Fruit fly (Drosophila melanogaster): ENCODE results near the gene bcn92.

bcn92 gene

DNA sequence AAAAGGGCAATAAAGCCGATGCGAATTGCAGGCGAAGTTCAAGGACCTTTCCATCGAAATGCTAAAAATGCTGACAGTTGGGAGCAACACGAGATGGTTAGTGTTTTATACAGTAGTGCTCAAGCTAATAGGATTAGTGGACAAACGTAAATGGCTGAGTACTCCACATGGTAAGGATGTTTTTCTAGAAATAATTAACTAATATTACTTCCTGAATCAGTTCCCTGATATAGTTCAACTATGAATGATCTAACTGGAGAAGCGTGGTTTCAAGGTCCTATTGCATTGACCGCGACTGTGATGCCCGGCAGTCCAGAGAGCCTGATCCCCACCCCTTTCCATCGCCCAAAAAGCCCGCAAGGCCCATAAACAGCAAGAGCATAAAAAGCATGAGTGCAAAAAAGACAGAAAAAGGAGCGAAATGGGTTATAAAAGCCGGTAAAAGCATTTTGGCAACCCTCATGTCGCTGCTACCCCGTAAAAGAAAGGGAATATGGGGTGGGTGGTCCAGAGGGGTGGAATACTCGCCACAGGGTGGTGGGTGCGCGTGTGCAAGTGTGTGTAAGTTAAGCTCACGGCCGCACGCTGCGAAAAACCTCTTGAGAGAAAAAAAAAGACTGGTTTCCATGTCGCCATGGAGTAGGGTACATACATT is 15.1 kb downstream of the bcn92 start (continued):
- TF ChIP-seq spab (GFP tag; optimal IDR thresholded peaks at IDR 0.05) = peak; percentile 79
- peak; percentile 84 for TF ChIP-seq CG1621 (tag; optimal IDR thresholded peaks at IDR 0.05)
- peak; percentile 92 for TF ChIP-seq Smox (GFP tag; optimal IDR thresholded peaks at IDR 0.05)
- peak; percentile 91 for TF ChIP-seq lz (GFP tag; optimal IDR thresholded peaks at IDR 0.05)
- TF ChIP-seq CG6808 (GFP tag; optimal IDR thresholded peaks at IDR 0.05) = peak; percentile 73
- TF ChIP-seq CG11902 (GFP tag; optimal IDR thresholded peaks at IDR 0.05) = peak; percentile 84
- peak; percentile 38 for TF ChIP-seq CG16779 (tag; optimal IDR thresholded peaks at IDR 0.05)
- peak; percentile 86 for TF ChIP-seq CG6792 (GFP tag; optimal IDR thresholded peaks at IDR 0.05)
- peak; percentile 82 for TF ChIP-seq Eip75B (GFP tag; optimal IDR thresholded peaks at IDR 0.05)
- peak; percentile 86 for TF ChIP-seq OdsH (GFP tag; optimal IDR thresholded peaks at IDR 0.05)
- TF ChIP-seq fd59A (GFP tag; optimal IDR thresholded peaks at IDR 0.05) = peak; percentile 76
- TF ChIP-seq CG34406 (GFP tag; optimal IDR thresholded peaks at IDR 0.05) = peak; percentile 82
- TF ChIP-seq pdm3 (GFP tag; optimal IDR thresholded peaks at IDR 0.05) = peak; percentile 88
- TF ChIP-seq Sox14 (GFP tag; optimal IDR thresholded peaks at IDR 0.05) = peak; percentile 88
- peak; percentile 57 to 69 for TF ChIP-seq ss (GFP tag; optimal IDR thresholded peaks at IDR 0.05)
- peak; percentile 92 for TF ChIP-seq CG31627 (GFP tag; optimal IDR thresholded peaks at IDR 0.05)
- no peak for TF ChIP-seq CG11294 (GFP tag; IDR thresholded peaks at IDR 0.05)
- peak; percentile 78 for TF ChIP-seq CG3032 (tag; optimal IDR thresholded peaks at IDR 0.05)

dm6 chrX:2125527-2126088 is 23.8 kb downstream of the bcn92 start:
- TF ChIP-seq CG6854 (GFP tag; optimal IDR thresholded peaks at IDR 0.05) (no peak), CG6163 (GFP tag; IDR thresholded peaks at IDR 0.05) (peak; percentile 15; the same call in 1 of the 3 replicates), ss (GFP tag; optimal IDR thresholded peaks at IDR 0.05) (peak in 1 of 2 experiments; percentile 2), Eip78C (GFP tag) (peak; percentile 30), esn (GFP tag; optimal IDR thresholded peaks at IDR 0.05) (no peak), dsx (GFP tag; optimal IDR thresholded peaks at IDR 0.05; ENCODE audit: poor library complexity, severe bottlenecking) (peak; percentile 92), eg (GFP tag; IDR thresholded peaks at IDR 0.05) (peak; percentile 50; the same call in 1 of the 3 replicates), CG8119 (GFP tag; IDR thresholded peaks at IDR 0.05) (0 out of 3 replicates have a peak, but pooled peaks have one; percentile 13)

DNA sequence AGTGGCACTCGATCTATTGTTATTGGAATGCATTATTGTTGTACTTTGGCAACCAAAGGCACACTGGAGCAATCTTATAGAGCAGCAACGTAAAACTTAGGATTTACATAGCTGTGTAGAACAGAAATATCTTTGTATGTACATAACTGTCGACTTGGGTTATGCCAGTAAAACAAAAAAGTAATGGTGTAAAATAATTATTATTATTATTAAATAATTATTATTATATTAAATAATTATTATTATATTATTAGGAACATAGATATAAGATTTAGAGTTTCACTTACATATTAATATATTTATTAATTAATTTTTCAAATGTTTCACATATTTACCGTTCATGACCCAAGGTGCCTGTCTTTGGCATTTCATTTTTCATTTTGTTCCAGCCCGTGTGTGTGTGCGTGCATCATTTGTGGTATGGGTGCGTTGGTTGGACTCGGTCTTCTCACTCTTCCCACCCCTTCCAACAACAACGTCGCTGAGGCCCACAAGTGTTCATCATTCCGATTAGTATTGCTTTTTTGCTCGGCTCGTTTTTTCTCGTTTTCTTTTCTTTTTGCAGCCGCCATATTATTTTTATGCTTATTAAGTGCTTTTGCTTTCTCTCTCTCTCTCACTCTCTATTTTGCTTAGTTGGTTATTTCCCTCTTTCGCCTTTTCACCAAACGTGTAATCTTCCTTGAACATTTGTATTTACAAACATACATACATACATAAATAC is 25.3 kb downstream of the bcn92 start:
- peak; percentile 85 for TF ChIP-seq CG11902 (GFP tag; optimal IDR thresholded peaks at IDR 0.05)
- peak; percentile 33 for TF ChIP-seq Eip93F (GFP tag; optimal IDR thresholded peaks at IDR 0.05)
- peak; percentile 72 for TF ChIP-seq cyc (GFP tag; optimal IDR thresholded peaks at IDR 0.05)
- TF ChIP-seq CG10631 (GFP tag; optimal IDR thresholded peaks at IDR 0.05) = peak; percentile 96
- peak; percentile 77 for TF ChIP-seq CG10669 (GFP tag; optimal IDR thresholded peaks at IDR 0.05)
- peak; percentile 83 for TF ChIP-seq OdsH (GFP tag; optimal IDR thresholded peaks at IDR 0.05)
- TF ChIP-seq Blimp-1 (GFP tag; optimal IDR thresholded peaks at IDR 0.05) = peak; percentile 83
- TF ChIP-seq achi (GFP tag; optimal IDR thresholded peaks at IDR 0.05) = peak; percentile 94
- TF ChIP-seq CG6808 (GFP tag; optimal IDR thresholded peaks at IDR 0.05) = peak; percentile 82
- TF ChIP-seq dac (GFP tag; optimal IDR thresholded peaks at IDR 0.05) = peak; percentile 76
- TF ChIP-seq CG3032 (tag; optimal IDR thresholded peaks at IDR 0.05) = peak; percentile 93
- TF ChIP-seq Met (GFP tag; optimal IDR thresholded peaks at IDR 0.05) = peak; percentile 73
- peak; percentile 82 for TF ChIP-seq CG6792 (GFP tag; optimal IDR thresholded peaks at IDR 0.05)
- peak; percentile 91 to 93 for TF ChIP-seq ss (GFP tag; optimal IDR thresholded peaks at IDR 0.05)
- TF ChIP-seq acj6 (GFP tag; optimal IDR thresholded peaks at IDR 0.05) = peak; percentile 90
- peak; percentile 84 for TF ChIP-seq CG11294 (GFP tag; IDR thresholded peaks at IDR 0.05)
- peak; percentile 69 for TF ChIP-seq CG7368 (GFP tag; optimal IDR thresholded peaks at IDR 0.05)
- peak; percentile 74 for TF ChIP-seq pdm3 (GFP tag; optimal IDR thresholded peaks at IDR 0.05)
- TF ChIP-seq CG1621 (tag; optimal IDR thresholded peaks at IDR 0.05) = peak; percentile 79
- TF ChIP-seq CG6854 (GFP tag; optimal IDR thresholded peaks at IDR 0.05) = peak; percentile 85
- peak; percentile 92 for TF ChIP-seq eg (GFP tag; IDR thresholded peaks at IDR 0.05)
- peak; percentile 95 for TF ChIP-seq CG6276 (GFP tag; optimal IDR thresholded peaks at IDR 0.05)
- TF ChIP-seq CG3919 (GFP tag; optimal IDR thresholded peaks at IDR 0.05) = peak; percentile 72
- TF ChIP-seq CG8119 (GFP tag; IDR thresholded peaks at IDR 0.05) = peak; percentile 91
- TF ChIP-seq CG8319 (GFP tag; optimal IDR thresholded peaks at IDR 0.05) = peak; percentile 69
- peak; percentile 86 for TF ChIP-seq CG15336 (GFP tag; IDR thresholded peaks at IDR 0.05)
- peak; percentile 88 for TF ChIP-seq esn (GFP tag; optimal IDR thresholded peaks at IDR 0.05)
- TF ChIP-seq Hr38 (GFP tag; optimal IDR thresholded peaks at IDR 0.05) = no peak
- TF ChIP-seq net (GFP tag; optimal IDR thresholded peaks at IDR 0.05) = peak; percentile 79
- peak; percentile 46 for TF ChIP-seq vri (GFP tag; optimal IDR thresholded peaks at IDR 0.05)
- peak; percentile 96 for TF ChIP-seq CG6163 (GFP tag; IDR thresholded peaks at IDR 0.05)

Data from whole organism, prepupa.